Worm (Caenorhabditis elegans) whole organism, L4 larva: ENCODE measurements around the gene C05B5.17.
A peak's percentile ranks its signal among the peaks of the same experiment; 100 is the strongest.

ENCODE experiments used
- D1046.2 ChIP-seq: fragments of 200-800 bp; sonication (Bioruptor generic); IDR thresholded peaks from 2 replicates; pipeline ENCODE4 v1.3.6; 2022; ENCODE audit warnings: missing genetic modification characterization, missing compliant biosample characterization
- F10B5.3 ChIP-seq: sonication (generic microtip); optimal IDR thresholded peaks from 2 replicates; lab custom pipeline; 2016; ENCODE audit warnings: mild to moderate bottlenecking, missing genetic modification characterization, missing compliant biosample characterization
- F49E8.2 ChIP-seq: sonication (generic microtip); optimal IDR thresholded peaks from 2 replicates; lab custom pipeline; 2016; ENCODE audit warnings: missing compliant biosample characterization, mild to moderate bottlenecking, missing genetic modification characterization, borderline replicate concordance
- T20F7.1 ChIP-seq: fragments of 200-800 bp; sonication (Bioruptor generic); optimal IDR thresholded peaks from 2 replicates; lab custom pipeline; 2018; ENCODE audit warnings: mild to moderate bottlenecking, missing genetic modification characterization, missing compliant biosample characterization
- Y5F2A.4 ChIP-seq: fragments of 200-800 bp; sonication (Bioruptor generic); optimal IDR thresholded peaks from 2 replicates; lab custom pipeline; 2018; ENCODE audit warnings: mild to moderate bottlenecking, missing genetic modification characterization, missing compliant biosample characterization
- Y75B8A.6 ChIP-seq: fragments of 200-800 bp; sonication (Bioruptor generic); IDR thresholded peaks from 2 replicates; pipeline ENCODE4 v1.3.6; 2022; ENCODE audit warnings: missing genetic modification reagents, missing genetic modification characterization, missing compliant biosample characterization
- ZK546.5 ChIP-seq, 2 experiments: sonication (generic microtip); optimal IDR thresholded peaks; 2 replicates each; lab custom pipeline; 2017; ENCODE audit warnings: missing biosample characterization in 2 of 2, missing genetic modification characterization in 2 of 2
- aha-1 ChIP-seq: fragments of 150-350 bp; peaks from one replicate; lab custom pipeline; 2014; ENCODE audit warnings: missing biosample characterization, missing genetic modification characterization
- aly-2 ChIP-seq: sonication (generic microtip); optimal IDR thresholded peaks from 2 replicates; lab custom pipeline; 2018; ENCODE audit warnings: missing biosample characterization, missing genetic modification characterization
- ama-1 ChIP-seq: fragments of 150-350 bp; optimal IDR thresholded peaks from 2 replicates; lab custom pipeline; 2014; ENCODE audit warnings: inconsistent platforms, mixed read lengths
- ceh-20 ChIP-seq: fragments of 200-800 bp; sonication (Bioruptor generic); IDR thresholded peaks from 2 replicates; pipeline ENCODE4 v1.3.6; 2022; ENCODE audit warnings: missing genetic modification reagents, missing genetic modification characterization, missing compliant biosample characterization
- ceh-44 ChIP-seq: fragments of 200-800 bp; sonication (Bioruptor generic); IDR thresholded peaks from 2 replicates; pipeline ENCODE4 v1.3.6; 2022; ENCODE audit warnings: missing genetic modification reagents, missing genetic modification characterization, missing compliant biosample characterization
- ceh-62 ChIP-seq: sonication (generic microtip); optimal IDR thresholded peaks from 2 replicates; lab custom pipeline; 2017; ENCODE audit warnings: missing biosample characterization, missing genetic modification characterization
- cey-2 ChIP-seq: sonication (generic microtip); optimal IDR thresholded peaks from 3 replicates; lab custom pipeline; 2017; ENCODE audit warnings: missing genetic modification characterization, mild to moderate bottlenecking, missing compliant biosample characterization, antibody characterized with exemption, borderline replicate concordance; ENCODE audit not compliant: insufficient read depth
- daf-16 ChIP-seq, 3 experiments: sonication (generic microtip); optimal IDR thresholded peaks; 2 replicates each; lab custom pipeline; 2016 to 2017; ENCODE audit warnings: missing genetic modification characterization in 3 of 3, missing genetic modification reagents in 3 of 3, mild to moderate bottlenecking in 2 of 3, missing compliant biosample characterization in 2 of 3, missing biosample characterization in 1 of 3, moderate library complexity in 1 of 3
- dmd-6 ChIP-seq: fragments of 200-800 bp; sonication (Bioruptor generic); IDR thresholded peaks from 2 replicates; pipeline ENCODE4 v1.3.6; 2022; ENCODE audit warnings: missing genetic modification reagents, missing genetic modification characterization, missing compliant biosample characterization
- duxl-1 ChIP-seq: sonication (generic microtip); optimal IDR thresholded peaks from 2 replicates; lab custom pipeline; 2016; ENCODE audit warnings: mild to moderate bottlenecking, missing genetic modification characterization, moderate library complexity, missing compliant biosample characterization; ENCODE audit not compliant: poor library complexity
- egl-43 ChIP-seq: fragments of 200-800 bp; sonication (Bioruptor generic); IDR thresholded peaks from 2 replicates; pipeline ENCODE4 v1.3.6; 2022; ENCODE audit warnings: missing genetic modification reagents, missing genetic modification characterization, missing compliant biosample characterization
- fkh-10 ChIP-seq: fragments of 150-350 bp; optimal IDR thresholded peaks from 2 replicates; lab custom pipeline; 2014; ENCODE audit warnings: missing biosample characterization, missing genetic modification reagents, missing genetic modification characterization
- gei-8 ChIP-seq: fragments of 200-800 bp; sonication (Bioruptor generic); optimal IDR thresholded peaks from 2 replicates; lab custom pipeline; 2018; ENCODE audit warnings: mild to moderate bottlenecking, missing genetic modification characterization, missing compliant biosample characterization
- hlh-11 ChIP-seq: fragments of 200-800 bp; sonication (Bioruptor generic); optimal IDR thresholded peaks from 2 replicates; lab custom pipeline; 2018; ENCODE audit warnings: mild to moderate bottlenecking, missing genetic modification characterization, missing compliant biosample characterization
- hmg-1.1 ChIP-seq: fragments of 200-800 bp; sonication (Bioruptor generic); IDR thresholded peaks from 2 replicates; pipeline ENCODE4 v1.3.6; 2022; ENCODE audit warnings: missing genetic modification reagents, missing genetic modification characterization, missing compliant biosample characterization
- lin-13 ChIP-seq: fragments of 150-350 bp; optimal IDR thresholded peaks from 2 replicates; lab custom pipeline; 2014; ENCODE audit warnings: missing biosample characterization, missing genetic modification reagents, missing genetic modification characterization
- lin-15B ChIP-seq: fragments of 150-350 bp; sonication (generic microtip); optimal IDR thresholded peaks from 3 replicates; lab custom pipeline; 2014; ENCODE audit warnings: missing biosample characterization, missing genetic modification characterization
- lin-38 ChIP-seq: fragments of 200-800 bp; sonication (Bioruptor generic); IDR thresholded peaks from 2 replicates; pipeline ENCODE4 v1.3.6; 2022; ENCODE audit warnings: missing genetic modification reagents, missing genetic modification characterization, missing compliant biosample characterization
- lir-3 ChIP-seq: sonication (generic microtip); optimal IDR thresholded peaks from 2 replicates; lab custom pipeline; 2016; ENCODE audit warnings: mild to moderate bottlenecking, missing genetic modification characterization, missing compliant biosample characterization
- lsy-2 ChIP-seq, 2 experiments: fragments of 150-350 bp in 1 of 2; sonication (generic microtip) in 1 of 2; optimal IDR thresholded peaks; 2 replicates each; lab custom pipeline; 2014 to 2017; ENCODE audit warnings: missing biosample characterization in 2 of 2, missing genetic modification characterization in 2 of 2
- madf-5 ChIP-seq, 2 experiments: fragments of 200-800 bp; sonication (Bioruptor generic); IDR thresholded peaks; 2 replicates each; pipeline ENCODE4 v1.3.6; 2022; ENCODE audit warnings: missing compliant biosample characterization in 2 of 2, missing genetic modification characterization in 2 of 2
- madf-9 ChIP-seq: fragments of 200-800 bp; sonication (Bioruptor generic); conservative IDR thresholded peaks from 2 replicates; pipeline ENCODE4 v1.3.6; 2022; ENCODE audit warnings: missing genetic modification reagents, missing genetic modification characterization, missing compliant biosample characterization
- mdt-29 ChIP-seq: fragments of 200-800 bp; sonication (Bioruptor generic); IDR thresholded peaks from 2 replicates; pipeline ENCODE4 v1.3.6; 2022; ENCODE audit warnings: missing genetic modification reagents, missing genetic modification characterization, missing compliant biosample characterization
- mes-2 ChIP-seq: sonication (generic microtip); optimal IDR thresholded peaks from 2 replicates; lab custom pipeline; 2016; ENCODE audit warnings: missing genotype, mild to moderate bottlenecking, missing genetic modification characterization, missing compliant biosample characterization; ENCODE audit not compliant: poor library complexity, severe bottlenecking
- nhr-10 ChIP-seq: fragments of 150-350 bp; optimal IDR thresholded peaks from 2 replicates; lab custom pipeline; 2014; ENCODE audit warnings: missing biosample characterization, missing genetic modification characterization
- nhr-102 ChIP-seq: sonication (generic microtip); optimal IDR thresholded peaks from 2 replicates; lab custom pipeline; 2016; ENCODE audit warnings: mild to moderate bottlenecking, missing genetic modification characterization, moderate library complexity, missing compliant biosample characterization
- nhr-237 ChIP-seq: sonication (generic microtip); optimal IDR thresholded peaks from 2 replicates; lab custom pipeline; 2017; ENCODE audit warnings: missing biosample characterization, missing genetic modification characterization
- nhr-42 ChIP-seq: fragments of 200-800 bp; sonication (Bioruptor generic); IDR thresholded peaks from 2 replicates; pipeline ENCODE4 v1.3.6; 2022; ENCODE audit warnings: missing genetic modification characterization, missing compliant biosample characterization
- nhr-76 ChIP-seq: fragments of 150-350 bp; optimal IDR thresholded peaks from 2 replicates; lab custom pipeline; 2014; ENCODE audit warnings: missing biosample characterization, missing genetic modification characterization
- pha-4 ChIP-seq, 2 experiments: fragments of 150-350 bp in 1 of 2; fragments of 200-800 bp in 1 of 2; sonication (Bioruptor generic) in 1 of 2; IDR thresholded peaks in 1 of 2; optimal IDR thresholded peaks in 1 of 2; 2 replicates each; pipeline versions ENCODE4 v1.3.6 to Lab custom; 2014 to 2022; ENCODE audit warnings: missing genetic modification characterization in 2 of 2, missing genetic modification reagents in 2 of 2, missing biosample characterization in 1 of 2, missing compliant biosample characterization in 1 of 2
- php-3 ChIP-seq: fragments of 200-800 bp; sonication (Bioruptor generic); IDR thresholded peaks from 2 replicates; pipeline ENCODE4 v1.3.6; 2022; ENCODE audit warnings: missing genetic modification reagents, missing genetic modification characterization, missing compliant biosample characterization
- rbr-2 ChIP-seq: sonication (generic microtip); optimal IDR thresholded peaks from 2 replicates; lab custom pipeline; 2016; ENCODE audit warnings: missing genotype, missing genetic modification characterization, missing compliant biosample characterization
- set-16 ChIP-seq: fragments of 200-800 bp; sonication (Bioruptor generic); IDR thresholded peaks from 2 replicates; pipeline ENCODE4 v1.3.6; 2022; ENCODE audit warnings: missing genetic modification reagents, missing genetic modification characterization, missing compliant biosample characterization
- snpc-1.2 ChIP-seq: fragments of 200-800 bp; sonication (Bioruptor generic); IDR thresholded peaks from 2 replicates; pipeline ENCODE4 v1.3.6; 2022; ENCODE audit warnings: missing genetic modification reagents, missing genetic modification characterization, missing compliant biosample characterization
- snpc-4 ChIP-seq: fragments of 150-350 bp; optimal IDR thresholded peaks from 2 replicates; lab custom pipeline; 2014; ENCODE audit warnings: missing biosample characterization, missing genetic modification characterization
- tag-97 ChIP-seq: fragments of 200-800 bp; sonication (Bioruptor generic); IDR thresholded peaks from 2 replicates; pipeline ENCODE4 v1.3.6; 2022; ENCODE audit warnings: missing genetic modification characterization, missing compliant biosample characterization
- unc-62 ChIP-seq, 3 experiments: fragments of 150-350 bp in 1 of 3; sonication (generic microtip); optimal IDR thresholded peaks in 2 of 3; peaks in 1 of 3; 1 replicate in 1 of 3; 2 replicates in 2 of 3; lab custom pipeline; 2014 to 2017; ENCODE audit warnings: missing biosample characterization in 3 of 3, missing genetic modification characterization in 3 of 3, missing genetic modification reagents in 3 of 3, missing genotype in 1 of 3
- vab-7 ChIP-seq: fragments of 200-800 bp; sonication (Bioruptor generic); IDR thresholded peaks from 2 replicates; pipeline ENCODE4 v1.3.6; 2022; ENCODE audit warnings: missing genetic modification reagents, missing genetic modification characterization, missing compliant biosample characterization
- ztf-11 ChIP-seq: fragments of 150-350 bp; optimal IDR thresholded peaks from 2 replicates; lab custom pipeline; 2014; ENCODE audit warnings: missing biosample characterization, missing genetic modification characterization

Gene C05B5.17

ce11 chrIII:10012136-10012535, 13.0 kb upstream of the C05B5.17 start, which contains the start of gene C05B5.16:
Gene C05B5.16 (plus strand): TSS chrIII:10012436.
- no peak for TF ChIP-seq mes-2 (tag; lab: Kevin White, UChicago)
- TF ChIP-seq lin-38, result no peak
- no peak for TF ChIP-seq T20F7.1 (GFP tag; lab: Kevin White, UChicago)
- no peak for TF ChIP-seq duxl-1 (tag; lab: Kevin White, UChicago)
- no peak for TF ChIP-seq cey-2 (tag; lab: Kevin White, UChicago)
- no peak for TF ChIP-seq ztf-11
- TF ChIP-seq nhr-42 (GFP tag; lab: Robert Waterston, UW), result no peak
- TF ChIP-seq lsy-2 (tag; optimal IDR thresholded peaks at IDR 0.05; lab: Kevin White, UChicago), result no peak
- no peak for TF ChIP-seq snpc-4 (tag; lab: Kevin White, UChicago)
- TF ChIP-seq php-3, result no peak
- no peak for TF ChIP-seq lir-3 (tag; lab: Kevin White, UChicago)
- no peak for TF ChIP-seq gei-8 (GFP tag; lab: Kevin White, UChicago)
- no peak for TF ChIP-seq D1046.2
- no peak for TF ChIP-seq ceh-62 (tag; lab: Kevin White, UChicago)
- no peak for TF ChIP-seq set-16 (GFP tag; lab: Robert Waterston, UW)
- TF ChIP-seq, all 104 proteins: peak for 0

ce11 chrIII:10010117-10010516, 11.0 kb upstream of the C05B5.17 start, which contains the start of gene fbxa-155:
Gene fbxa-155 (minus strand): TSS chrIII:10010217.
- TF ChIP-seq aly-2 (no peak), daf-16 (GFP tag; optimal IDR thresholded peaks at IDR 0.05; lab: Kevin White, UChicago) (no peak), daf-16 (tag; optimal IDR thresholded peaks at IDR 0.05; lab: Kevin White, UChicago) (no peak), Y75B8A.6 (no peak), mdt-29 (GFP tag; lab: Robert Waterston, UW) (no peak), ZK546.5 (tag; optimal IDR thresholded peaks at IDR 0.05; lab: Kevin White, UChicago) (no peak), nhr-76 (no peak), hmg-1.1 (no peak), ceh-20 (no peak), snpc-1.2 (GFP tag; lab: Robert Waterston, UW) (no peak), tag-97 (GFP tag; lab: Robert Waterston, UW) (no peak), ztf-11 (no peak), F49E8.2 (tag; lab: Kevin White, UChicago) (no peak), madf-9 (no peak), lin-13 (no peak), vab-7 (GFP tag; lab: Robert Waterston, UW) (no peak), nhr-102 (tag; lab: Kevin White, UChicago) (no peak), nhr-237 (tag; lab: Kevin White, UChicago) (no peak)

- TF ChIP-seq ama-1 (lab: Kevin White, UChicago) (no peak), cey-2 (tag; lab: Kevin White, UChicago) (peak; percentile 50), dmd-6 (GFP tag; lab: Robert Waterston, UW) (no peak), unc-62 (GFP tag; optimal IDR thresholded peaks at IDR 0.05 in 1 of 2; lab: Kevin White, UChicago) (peak in 1 of 2 experiments; percentile 79), unc-62 (tag; optimal IDR thresholded peaks at IDR 0.05; lab: Kevin White, UChicago) (no peak), pha-4 (GFP tag; IDR thresholded peaks at IDR 0.05; lab: Robert Waterston, UW) (no peak), pha-4 (tag; optimal IDR thresholded peaks at IDR 0.05; lab: Kevin White, UChicago) (no peak), fkh-10 (GFP tag; lab: Kevin White, UChicago) (no peak), nhr-42 (GFP tag; lab: Robert Waterston, UW) (no peak), aly-2 (no peak), lin-15B (tag; lab: Kevin White, UChicago) (no peak), egl-43 (GFP tag; lab: Robert Waterston, UW) (no peak), madf-5 (GFP tag; IDR thresholded peaks at IDR 0.05; lab: Robert Waterston, UW) (no peak), Y5F2A.4 (GFP tag; lab: Kevin White, UChicago) (no peak), ceh-62 (tag; lab: Kevin White, UChicago) (no peak), Y75B8A.6 (no peak), aha-1 (tag; lab: Kevin White, UChicago) (peak; percentile 60), ceh-44 (GFP tag; lab: Robert Waterston, UW) (no peak), duxl-1 (tag; lab: Kevin White, UChicago) (no peak), rbr-2 (tag; lab: Kevin White, UChicago) (no peak), F10B5.3 (tag; lab: Kevin White, UChicago) (no peak), madf-9 (no peak), hmg-1.1 (no peak), nhr-10 (tag; lab: Kevin White, UChicago) (no peak), hlh-11 (tag; lab: Kevin White, UChicago) (no peak)
Observed at ce11 chrIII:10006734-10007348, 7.7 kb upstream of the C05B5.17 start, which contains the start of gene C05B5.8. Gene C05B5.8 (minus strand): TSS chrIII:10006784.
